Worm (Caenorhabditis elegans): Measurements from ENCODE around the gene far-6.
A peak's percentile ranks its signal among the peaks of the same experiment; 100 is the strongest.

ce11 chrIV:13318773-13319172 is 9.4 kb upstream of the far-6 start:
- no peak for TF ChIP-seq hmg-11 (tag; optimal IDR thresholded peaks at IDR 0.05)
- no peak for TF ChIP-seq daf-12 (tag; optimal IDR thresholded peaks at IDR 0.05)
- TF ChIP-seq ceh-82 (tag; optimal IDR thresholded peaks at IDR 0.05), result no peak
- peak; percentile 27 for TF ChIP-seq lsy-12 (tag; optimal IDR thresholded peaks at IDR 0.05)
- no peak for TF ChIP-seq nhr-237 (tag; optimal IDR thresholded peaks at IDR 0.05)
- no peak for TF ChIP-seq ceh-16 (tag; optimal IDR thresholded peaks at IDR 0.05)
- peak; percentile 36 to 77 (median 50) for TF ChIP-seq elt-3 (tag; optimal IDR thresholded peaks at IDR 0.05)
- no peak for TF ChIP-seq mdl-1 (tag; optimal IDR thresholded peaks at IDR 0.05)
- peak; percentile 33 for TF ChIP-seq skn-1 (tag; optimal IDR thresholded peaks at IDR 0.05)
- no peak for TF ChIP-seq unc-62 (GFP tag; optimal IDR thresholded peaks at IDR 0.05)
- TF ChIP-seq fkh-2 (tag; optimal IDR thresholded peaks at IDR 0.05), result no peak
- no peak for TF ChIP-seq snpc-4 (tag; optimal IDR thresholded peaks at IDR 0.05)
